Worm (Caenorhabditis elegans): ENCODE measurements around the gene R102.2.

DNA sequence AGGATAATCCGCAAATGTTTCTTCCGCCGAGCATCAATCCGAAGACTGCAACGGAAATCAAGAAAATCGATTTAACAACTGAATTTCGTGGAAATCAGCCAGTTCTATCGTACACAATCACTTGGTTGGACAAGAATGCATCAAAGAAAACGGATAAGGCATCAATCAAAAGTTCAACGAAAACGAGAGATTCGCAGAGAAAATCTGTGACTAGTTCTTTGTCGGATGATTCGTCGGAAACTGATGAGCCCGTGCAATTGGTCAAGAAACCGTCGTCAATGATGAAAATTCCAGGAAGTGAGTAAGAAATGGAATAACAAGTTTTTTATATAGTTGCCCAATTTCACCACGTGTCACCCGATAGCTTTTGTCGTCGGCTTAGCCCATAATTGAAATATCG is 18.7 kb downstream of the R102.2 start, which contains the start of gene R102.6:
- TF ChIP-seq ceh-82 (tag; optimal IDR thresholded peaks at IDR 0.05) (no peak), attf-4 (tag; optimal IDR thresholded peaks at IDR 0.05) (no peak), zag-1 (tag; optimal IDR thresholded peaks at IDR 0.05) (no peak), rbr-2 (tag; optimal IDR thresholded peaks at IDR 0.05) (no peak), jun-1 (tag; optimal IDR thresholded peaks at IDR 0.05) (no peak), ama-1 (optimal IDR thresholded peaks at IDR 0.05) (no peak), nhr-42 (GFP tag; IDR thresholded peaks at IDR 0.05) (no peak), skn-1 (tag; optimal IDR thresholded peaks at IDR 0.05) (no peak), R02D3.7 (tag; optimal IDR thresholded peaks at IDR 0.05) (no peak), nhr-11 (tag; optimal IDR thresholded peaks at IDR 0.05) (no peak), mdl-1 (tag; optimal IDR thresholded peaks at IDR 0.05) (no peak)

Measured in whole organism, L4 larva.